Fruit fly (Drosophila melanogaster): ENCODE data around the gene Dhc64C.

Dhc64C gene

dm6 chr3L:4852411-4853050, 27.0 kb upstream of the Dhc64C start, which contains the start of gene CG32237:
CG32237 (minus strand) TSS chr3L:4852461.
- TF ChIP-seq GATAd (GFP tag; optimal IDR thresholded peaks at IDR 0.05) (no peak), Dif (GFP tag; optimal IDR thresholded peaks at IDR 0.05; ENCODE audit: partially characterized antibody) (no peak), Myc (optimal IDR thresholded peaks at IDR 0.05) (no peak)

DNA sequence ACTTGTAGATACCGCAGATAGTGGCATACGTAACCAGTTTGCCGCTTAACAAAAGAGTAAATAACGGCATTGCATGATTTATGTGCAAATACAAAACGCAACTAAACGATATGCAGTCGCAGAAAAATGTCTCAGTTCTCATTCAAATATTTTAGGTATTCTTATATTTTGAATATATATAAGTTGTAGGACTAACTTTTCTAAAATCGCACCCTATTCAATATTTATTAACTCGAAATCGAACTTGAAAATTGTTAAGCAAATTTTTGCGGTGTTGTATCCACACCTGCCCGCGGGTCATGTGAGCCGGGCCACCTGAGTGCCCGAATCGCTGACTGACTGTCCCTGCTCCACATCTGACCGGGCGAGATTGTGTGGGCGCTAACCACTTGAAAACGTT, 22.6 kb upstream of the Dhc64C start:
- TF ChIP-seq sage (GFP tag; optimal IDR thresholded peaks at IDR 0.05) = no peak
- no peak for TF ChIP-seq Hnf4 (GFP tag; optimal IDR thresholded peaks at IDR 0.05)
- TF ChIP-seq HLH106 (tag; optimal IDR thresholded peaks at IDR 0.05) = no peak
- no peak for TF ChIP-seq psq (GFP tag; optimal IDR thresholded peaks at IDR 0.05)
- no peak for TF ChIP-seq CG9705 (GFP tag; optimal IDR thresholded peaks at IDR 0.05)
- no peak for TF ChIP-seq usp (GFP tag; optimal IDR thresholded peaks at IDR 0.05)
- TF ChIP-seq Myc (optimal IDR thresholded peaks at IDR 0.05) = no peak
- TF ChIP-seq tai (GFP tag; optimal IDR thresholded peaks at IDR 0.05) = no peak
- no peak for TF ChIP-seq jim (GFP tag; optimal IDR thresholded peaks at IDR 0.05)
- TF ChIP-seq Sp1 (GFP tag; optimal IDR thresholded peaks at IDR 0.05) = no peak
- no peak for TF ChIP-seq dl (GFP tag; optimal IDR thresholded peaks at IDR 0.05; ENCODE audit: insufficient read depth in 1 of 2, partially characterized antibody in 2 of 2)
- no peak for TF ChIP-seq foxo (GFP tag; optimal IDR thresholded peaks at IDR 0.05)
- no peak for TF ChIP-seq dmrt93B (GFP tag; optimal IDR thresholded peaks at IDR 0.05)
- TF ChIP-seq Hr78 (GFP tag; optimal IDR thresholded peaks at IDR 0.05) = no peak
- TF ChIP-seq CG32264 (GFP tag; optimal IDR thresholded peaks at IDR 0.05) = no peak
- TF ChIP-seq Hr83 (GFP tag; optimal IDR thresholded peaks at IDR 0.05; ENCODE audit: poor library complexity, severe bottlenecking) = no peak

DNA sequence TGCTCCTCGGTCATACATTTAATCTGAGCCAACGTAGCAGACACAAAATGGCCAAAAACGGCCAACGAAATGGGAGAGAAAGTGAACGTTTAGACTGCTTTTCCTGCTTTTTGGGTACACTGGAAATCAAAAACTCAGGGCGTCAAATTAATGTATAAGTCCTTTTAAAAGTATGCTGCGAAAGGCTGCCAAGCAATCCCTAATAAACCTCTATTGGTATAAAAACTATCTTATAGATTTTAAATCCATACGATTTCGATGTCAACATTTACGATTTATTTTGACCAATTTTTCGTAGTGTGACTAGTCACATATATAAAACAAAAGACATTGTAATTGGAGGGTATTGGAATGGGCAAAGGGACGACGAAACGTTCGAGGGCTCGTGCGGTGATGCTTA, 19.3 kb upstream of the Dhc64C start:
- TF ChIP-seq Mio (GFP tag; optimal IDR thresholded peaks at IDR 0.05) (no peak), CrebA (GFP tag; optimal IDR thresholded peaks at IDR 0.05; ENCODE audit: borderline replicate concordance) (no peak), brk (GFP tag; optimal IDR thresholded peaks at IDR 0.05) (no peak), GATAd (GFP tag; optimal IDR thresholded peaks at IDR 0.05) (no peak), Sp1 (GFP tag; optimal IDR thresholded peaks at IDR 0.05) (no peak), Hnf4 (GFP tag; optimal IDR thresholded peaks at IDR 0.05) (no peak), pan (optimal IDR thresholded peaks at IDR 0.05) (no peak), sv (GFP tag; optimal IDR thresholded peaks at IDR 0.05) (no peak), jim (GFP tag; optimal IDR thresholded peaks at IDR 0.05) (no peak), Rel (GFP tag; optimal IDR thresholded peaks at IDR 0.05) (no peak), Rel (tag; optimal IDR thresholded peaks at IDR 0.05) (no peak), CG9705 (GFP tag; optimal IDR thresholded peaks at IDR 0.05) (no peak)

DNA sequence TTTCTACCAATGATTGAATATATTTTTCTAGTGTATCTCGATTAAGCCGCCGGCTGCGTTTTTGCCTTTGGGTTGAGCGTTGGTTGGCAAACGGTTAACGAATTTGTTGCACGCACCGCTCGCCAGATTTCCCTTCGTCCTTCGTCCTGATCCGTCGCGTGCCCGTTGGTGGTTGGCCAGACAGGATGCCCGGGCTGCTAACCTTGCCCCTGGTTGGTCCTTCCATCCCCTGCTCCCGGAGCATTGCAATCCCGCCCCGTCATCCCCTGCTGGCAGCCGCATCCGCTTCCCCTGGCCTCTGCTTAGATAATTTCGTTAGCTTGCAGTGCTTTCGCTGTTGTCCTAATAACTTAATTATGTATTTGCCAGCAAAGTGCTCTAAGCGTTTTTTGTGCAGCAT, 17.9 kb upstream of the Dhc64C start:
- TF ChIP-seq CrebA (GFP tag; optimal IDR thresholded peaks at IDR 0.05; ENCODE audit: borderline replicate concordance) (no peak), fru (GFP tag; optimal IDR thresholded peaks at IDR 0.05) (no peak), Mio (GFP tag; optimal IDR thresholded peaks at IDR 0.05) (no peak), CG9705 (GFP tag; optimal IDR thresholded peaks at IDR 0.05) (no peak), Abd-B (GFP tag; optimal IDR thresholded peaks at IDR 0.05) (no peak), rgr (GFP tag; optimal IDR thresholded peaks at IDR 0.05) (no peak), Sp1 (GFP tag; optimal IDR thresholded peaks at IDR 0.05) (no peak), OdsH (GFP tag; optimal IDR thresholded peaks at IDR 0.05) (no peak), sv (GFP tag; optimal IDR thresholded peaks at IDR 0.05) (no peak), lola (GFP tag; optimal IDR thresholded peaks at IDR 0.05) (no peak), Vsx2 (GFP tag; optimal IDR thresholded peaks at IDR 0.05; ENCODE audit: partially characterized antibody) (no peak), Jra (GFP tag; optimal IDR thresholded peaks at IDR 0.05) (no peak), GATAd (GFP tag; optimal IDR thresholded peaks at IDR 0.05) (no peak), h (GFP tag; optimal IDR thresholded peaks at IDR 0.05) (no peak), br (GFP tag; optimal IDR thresholded peaks at IDR 0.05) (no peak), sage (GFP tag; optimal IDR thresholded peaks at IDR 0.05) (no peak), HLH106 (tag; optimal IDR thresholded peaks at IDR 0.05) (no peak), jim (GFP tag; optimal IDR thresholded peaks at IDR 0.05) (no peak)
